Worm (Caenorhabditis elegans): ENCODE measurements around the gene C45B11.8.

C45B11.8 gene

DNA sequence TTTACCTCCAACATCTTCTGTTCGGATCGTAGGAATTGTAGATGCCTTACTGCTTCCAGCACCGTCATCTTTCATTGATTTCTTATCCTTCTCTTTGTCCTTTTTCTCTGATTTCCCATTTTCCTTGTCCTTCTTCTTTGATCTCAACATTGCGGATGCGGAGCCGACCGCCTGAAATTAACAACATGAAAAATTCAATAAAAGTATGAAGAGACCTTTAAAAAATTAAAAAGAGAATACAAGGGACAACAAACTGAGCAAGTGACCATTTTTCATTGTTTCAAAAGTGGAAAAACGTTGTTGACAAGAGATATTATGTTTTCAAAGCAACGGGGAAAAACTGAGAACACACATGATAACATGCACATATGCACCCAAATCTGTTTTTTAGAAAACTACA lies 9.9 kb upstream of the C45B11.8 start:
- TF ChIP-seq unc-62 (GFP tag; optimal IDR thresholded peaks at IDR 0.05) = no peak

ce11 chrV:11033241-11033640 lies 7.3 kb upstream of the C45B11.8 start:
- no peak for TF ChIP-seq unc-62 (GFP tag; optimal IDR thresholded peaks at IDR 0.05)

ce11 chrV:11034748-11035147 lies 5.8 kb upstream of the C45B11.8 start, which contains the start of gene pptr-2:
pptr-2 (minus strand) TSS chrV:11034931.
- no peak for TF ChIP-seq unc-62 (GFP tag; optimal IDR thresholded peaks at IDR 0.05)

ce11 chrV:11039379-11039954 lies 1.1 kb upstream of the C45B11.8 start, which contains the start of gene pak-2:
pak-2 (minus strand) TSS chrV:11039429.
- TF ChIP-seq unc-62 (GFP tag; optimal IDR thresholded peaks at IDR 0.05) = no peak

DNA sequence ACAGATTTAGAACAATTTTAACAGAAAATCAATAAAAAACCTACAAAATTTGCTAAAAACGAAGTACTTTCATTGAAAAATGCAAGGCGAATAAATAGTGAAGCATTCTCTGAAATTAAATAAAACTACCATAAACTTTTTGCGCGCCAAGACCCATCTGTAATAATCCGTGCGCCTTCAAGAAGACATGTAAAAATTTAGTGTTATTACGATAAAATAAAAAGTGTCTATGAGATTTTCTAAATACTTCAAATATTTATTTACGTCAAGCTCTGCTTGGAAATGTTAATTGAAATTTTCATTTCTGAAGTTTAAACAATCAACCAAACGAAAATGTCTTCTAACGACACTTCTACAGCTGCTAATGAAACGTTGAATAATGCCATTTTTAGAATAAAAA lies 553 bp upstream of the C45B11.8 start, which contains the start of gene C45B11.9:
Gene C45B11.9 (plus strand): TSS at position 301 of the 400 bp plus-strand sequence.
- no peak for TF ChIP-seq unc-62 (GFP tag; optimal IDR thresholded peaks at IDR 0.05)

- no peak for TF ChIP-seq unc-62 (GFP tag; optimal IDR thresholded peaks at IDR 0.05)
These were observed 926 bp downstream of the C45B11.8 start, which contains the start of gene C45B11.5 for ce11 chrV:11041499-11041898. C45B11.5 (plus strand) TSS chrV:11041799.

DNA sequence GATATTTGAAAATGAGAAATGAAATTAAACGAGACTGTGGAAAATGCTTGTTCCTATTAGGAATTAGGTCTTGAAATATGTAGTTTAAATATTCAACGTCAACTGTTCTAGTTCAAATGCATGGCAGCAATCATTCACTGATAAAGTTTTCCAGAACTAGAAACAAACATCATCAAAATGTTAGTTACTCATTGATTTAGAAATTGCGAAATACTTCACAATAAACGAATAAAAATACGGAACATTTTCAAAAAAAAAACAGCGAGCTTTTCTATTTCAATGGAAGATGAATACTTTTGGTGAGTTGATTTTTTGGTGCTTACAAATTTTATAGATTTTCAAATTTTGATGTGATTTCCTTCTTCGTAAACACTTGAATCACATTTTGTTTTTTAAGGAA lies 2.0 kb downstream of the C45B11.8 start, which contains the start of gene C45B11.2:
Gene C45B11.2 (plus strand): TSS at position 173 of the 400 bp plus-strand sequence.
- TF ChIP-seq unc-62 (GFP tag; optimal IDR thresholded peaks at IDR 0.05) = no peak

- no peak for TF ChIP-seq unc-62 (GFP tag; optimal IDR thresholded peaks at IDR 0.05)
These were observed 3.2 kb downstream of the C45B11.8 start, which contains the start of gene C45B11.6 for ce11 chrV:11043767-11044166. C45B11.6 (plus strand) TSS chrV:11044067.

- no peak for TF ChIP-seq unc-62 (GFP tag; optimal IDR thresholded peaks at IDR 0.05)
These were observed 6.2 kb downstream of the C45B11.8 start, which contains the start of gene dhs-18 for ce11 chrV:11046730-11047129. dhs-18 (minus strand) TSS chrV:11046833.

ce11 chrV:11048678-11049077 lies 8.1 kb downstream of the C45B11.8 start, which contains the start of gene srh-74:
srh-74 (minus strand) TSS chrV:11048778.
- TF ChIP-seq unc-62 (GFP tag; optimal IDR thresholded peaks at IDR 0.05) = no peak

- no peak for TF ChIP-seq unc-62 (GFP tag; optimal IDR thresholded peaks at IDR 0.05)
These were observed 11.3 kb downstream of the C45B11.8 start, which contains the start of gene T04C12.33 for ce11 chrV:11051921-11052320. T04C12.33 (plus strand) TSS chrV:11052221.

DNA sequence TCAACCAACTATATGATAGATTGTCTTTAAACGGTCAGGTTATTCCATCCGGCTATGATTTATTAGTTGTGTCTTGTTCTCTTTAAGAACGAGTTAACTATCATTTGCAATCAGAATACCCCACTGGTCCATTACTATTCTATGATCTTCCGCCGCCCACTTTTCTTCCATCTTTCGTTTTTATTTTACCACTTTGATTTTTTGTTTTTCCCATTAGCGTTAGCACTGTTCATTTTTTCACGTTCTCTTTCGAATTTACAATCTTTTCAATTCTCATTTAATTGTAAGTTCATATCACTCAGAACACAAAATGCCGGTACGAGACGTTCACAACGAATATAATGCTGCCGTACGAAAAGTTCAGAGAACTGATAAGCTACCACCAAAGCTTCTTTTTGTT lies 13.3 kb downstream of the C45B11.8 start, which contains the start of gene T04C12.7:
Gene T04C12.7 (plus strand): TSS at position 301 of the 400 bp plus-strand sequence.
- no peak for TF ChIP-seq unc-62 (GFP tag; optimal IDR thresholded peaks at IDR 0.05)

ce11 chrV:11056484-11056883 lies 15.9 kb downstream of the C45B11.8 start:
- no peak for TF ChIP-seq unc-62 (GFP tag; optimal IDR thresholded peaks at IDR 0.05)

DNA sequence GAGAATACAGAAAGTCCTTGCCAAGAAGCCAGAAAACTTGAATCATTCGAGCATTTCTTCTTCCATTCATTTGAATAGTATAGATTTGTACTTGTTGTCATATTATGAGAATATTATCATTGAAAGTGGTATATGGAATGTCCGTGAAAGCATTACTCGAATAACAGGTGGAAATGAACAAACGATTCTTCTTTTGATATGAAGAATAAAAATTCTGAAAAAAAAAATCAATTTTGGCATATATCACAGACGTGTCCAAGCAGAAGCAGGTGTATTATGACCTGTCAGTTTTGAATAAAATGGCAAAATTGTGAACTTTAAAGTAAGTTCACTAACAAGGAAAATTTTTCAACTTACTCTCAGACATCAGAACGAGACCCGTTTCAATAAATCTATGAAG lies 16.5 kb downstream of the C45B11.8 start, which contains the start of gene srh-75:
Gene srh-75 (minus strand): TSS at position 101 of the 400 bp plus-strand sequence.
- TF ChIP-seq unc-62 (GFP tag; optimal IDR thresholded peaks at IDR 0.05) = no peak

DNA sequence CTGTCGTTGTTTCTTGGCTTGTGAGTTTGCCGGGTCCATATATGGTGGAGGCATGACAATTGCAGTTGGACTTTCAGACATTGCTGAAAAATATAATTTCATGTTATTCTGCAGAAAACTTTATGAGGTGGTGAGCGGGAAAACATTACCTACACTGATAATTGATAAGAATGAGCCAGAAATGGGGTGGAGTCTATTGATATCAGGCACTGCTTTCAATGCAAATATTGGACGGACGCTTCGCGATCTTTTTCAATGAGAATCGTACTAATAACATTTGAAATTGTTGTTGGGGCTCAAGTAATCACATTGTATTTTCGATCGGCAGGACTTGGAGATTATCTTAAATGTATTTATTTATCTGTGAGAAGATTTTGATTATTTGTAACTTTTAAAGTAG lies 18.6 kb downstream of the C45B11.8 start, which contains the start of gene T04C12.1:
Gene T04C12.1 (minus strand): TSS at position 90 of the 400 bp plus-strand sequence.
- no peak for TF ChIP-seq unc-62 (GFP tag; optimal IDR thresholded peaks at IDR 0.05)

DNA sequence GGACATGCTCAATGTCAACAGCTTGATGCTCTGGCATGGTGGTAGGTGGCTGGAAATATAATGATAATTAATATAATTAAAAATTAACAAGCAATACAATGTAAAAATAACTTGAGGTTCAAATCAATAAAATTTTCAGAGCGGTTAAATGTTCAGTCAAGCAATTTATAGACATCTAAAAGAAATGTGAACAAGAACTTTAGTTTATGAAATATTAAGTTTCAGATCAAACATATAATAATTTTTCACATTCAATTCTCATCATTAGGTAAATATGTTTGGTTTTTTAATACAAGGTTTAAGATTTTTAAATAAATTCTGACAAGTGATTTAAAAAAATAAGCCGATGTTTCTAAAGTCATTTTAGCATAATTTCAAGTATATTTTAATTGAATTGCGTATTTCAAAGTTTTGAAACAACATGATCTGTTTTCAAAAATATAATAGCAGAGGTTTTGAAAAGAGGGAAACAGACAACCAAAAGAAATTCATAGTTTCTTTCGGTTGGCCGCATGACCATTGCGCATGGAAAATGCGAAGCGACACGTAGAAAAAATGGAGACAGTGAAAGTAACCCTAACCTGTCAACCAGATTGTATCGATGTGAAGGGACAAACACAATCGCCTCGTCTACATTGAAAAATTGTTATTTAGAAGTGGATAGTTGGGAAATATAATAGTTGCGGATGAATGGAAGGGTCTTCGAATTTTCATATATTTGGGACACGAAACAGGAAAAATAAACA lies 19.8 kb downstream of the C45B11.8 start, which contains the start of gene T04C12.11:
Gene T04C12.11 (minus strand): TSS at position 51 of the 746 bp plus-strand sequence.
- TF ChIP-seq unc-62 (GFP tag; optimal IDR thresholded peaks at IDR 0.05) = no peak

Measured in whole organism, dauer.